Worm (Caenorhabditis elegans) whole organism, L1 larva: ENCODE measurements around the gene F23A7.8.
"Not testable (repeated sequence)": the region's sequence is repeated elsewhere in the genome, so short reads cannot be mapped to it uniquely, and the experiment has no call there.

Experiments used
- C16A3.4 ChIP-seq: fragments of 150-350 bp; optimal IDR thresholded peaks from 2 replicates; lab custom pipeline; 2014; ENCODE audit warnings: missing biosample characterization, missing genetic modification characterization
- C34B4.2 ChIP-seq: sonication (generic microtip); optimal IDR thresholded peaks from 2 replicates; lab custom pipeline; 2017; ENCODE audit warnings: mild to moderate bottlenecking, missing genetic modification characterization, missing compliant biosample characterization
- F16B12.6 ChIP-seq: fragments of 150-350 bp; optimal IDR thresholded peaks from 2 replicates; lab custom pipeline; 2014; ENCODE audit warnings: missing biosample characterization, missing genetic modification characterization
- aha-1 ChIP-seq: fragments of 150-350 bp; optimal IDR thresholded peaks from 2 replicates; lab custom pipeline; 2014; ENCODE audit warnings: missing biosample characterization, missing genetic modification characterization
- alr-1 ChIP-seq: fragments of 200-800 bp; sonication (Bioruptor generic); optimal IDR thresholded peaks from 2 replicates; lab custom pipeline; 2018; ENCODE audit warnings: borderline replicate concordance, mild to moderate bottlenecking, missing genetic modification characterization, missing compliant biosample characterization
- ceh-63 ChIP-seq: fragments of 200-800 bp; sonication (Bioruptor generic); optimal IDR thresholded peaks from 2 replicates; lab custom pipeline; 2018; ENCODE audit warnings: mild to moderate bottlenecking, missing genetic modification characterization, missing compliant biosample characterization
- ceh-90 ChIP-seq: sonication (generic microtip); optimal IDR thresholded peaks from 2 replicates; lab custom pipeline; 2016; ENCODE audit warnings: missing genetic modification characterization, missing compliant biosample characterization
- dpl-1 ChIP-seq, 3 experiments: fragments of 150-350 bp in 2 of 3; sonication (generic microtip) in 1 of 3; optimal IDR thresholded peaks; 2 replicates each; lab custom pipeline; 2014 to 2017; ENCODE audit warnings: missing biosample characterization in 3 of 3, missing genetic modification characterization in 3 of 3, missing genetic modification reagents in 3 of 3
- efl-1 ChIP-seq, 4 experiments: fragments of 150-350 bp; optimal IDR thresholded peaks in 3 of 4; peaks in 1 of 4; 1 replicate in 1 of 4; 2 replicates in 3 of 4; lab custom pipeline; 2014; ENCODE audit warnings: missing biosample characterization in 2 of 4, missing genetic modification characterization in 2 of 4, missing genetic modification reagents in 2 of 4
- efl-3 ChIP-seq: fragments of 200-800 bp; sonication (Bioruptor generic); optimal IDR thresholded peaks from 2 replicates; lab custom pipeline; 2018; ENCODE audit warnings: mild to moderate bottlenecking, missing genetic modification characterization, missing compliant biosample characterization
- egl-13 ChIP-seq: sonication (generic microtip); optimal IDR thresholded peaks from 2 replicates; lab custom pipeline; 2016; ENCODE audit warnings: missing genotype, missing genetic modification reagents, missing genetic modification characterization, missing compliant biosample characterization
- elt-2 ChIP-seq: sonication (generic microtip); optimal IDR thresholded peaks from 2 replicates; lab custom pipeline; 2016; ENCODE audit warnings: missing genetic modification characterization, mild to moderate bottlenecking, inconsistent platforms, missing compliant biosample characterization, missing genetic modification reagents
- fkh-4 ChIP-seq: sonication (generic microtip); optimal IDR thresholded peaks from 2 replicates; lab custom pipeline; 2016; ENCODE audit warnings: missing compliant biosample characterization, missing genetic modification characterization, borderline replicate concordance
- hlh-17 ChIP-seq: fragments of 200-800 bp; sonication (Bioruptor generic); optimal IDR thresholded peaks from 2 replicates; lab custom pipeline; 2018; ENCODE audit warnings: missing genetic modification characterization, mild to moderate bottlenecking, missing compliant biosample characterization, moderate library complexity, borderline replicate concordance
- irx-1 ChIP-seq: sonication (generic microtip); optimal IDR thresholded peaks from 2 replicates; lab custom pipeline; 2016; ENCODE audit warnings: missing genetic modification characterization, missing compliant biosample characterization
- lin-14 ChIP-seq: fragments of 200-800 bp; sonication (Bioruptor generic); optimal IDR thresholded peaks from 2 replicates; lab custom pipeline; 2018; ENCODE audit warnings: mild to moderate bottlenecking, missing genetic modification characterization, moderate library complexity, missing compliant biosample characterization
- lin-35 ChIP-seq, 2 experiments: fragments of 150-350 bp; optimal IDR thresholded peaks; 2 replicates each; lab custom pipeline; 2014; ENCODE audit warnings: missing biosample characterization in 2 of 2, missing genetic modification characterization in 2 of 2, missing genetic modification reagents in 2 of 2
- lin-39 ChIP-seq: fragments of 150-350 bp; optimal IDR thresholded peaks from 2 replicates; lab custom pipeline; 2014; ENCODE audit warnings: missing biosample characterization, missing genetic modification reagents, missing genetic modification characterization
- mdl-1 ChIP-seq, 2 experiments: fragments of 150-350 bp; optimal IDR thresholded peaks; 2 replicates each; lab custom pipeline; 2014 to 2017; ENCODE audit warnings: missing biosample characterization in 2 of 2, missing genetic modification characterization in 2 of 2, inconsistent platforms in 1 of 2
- mef-2 ChIP-seq: fragments of 150-350 bp; optimal IDR thresholded peaks from 2 replicates; lab custom pipeline; 2014; ENCODE audit warnings: missing biosample characterization, missing genetic modification characterization
- mep-1 ChIP-seq: fragments of 150-350 bp; optimal IDR thresholded peaks from 2 replicates; lab custom pipeline; 2014; ENCODE audit warnings: missing biosample characterization, missing genetic modification characterization
- nhr-12 ChIP-seq: sonication (generic microtip); optimal IDR thresholded peaks from 2 replicates; lab custom pipeline; 2017; ENCODE audit warnings: missing biosample characterization, missing genetic modification characterization
- nhr-19 ChIP-seq: fragments of 200-800 bp; sonication (Bioruptor generic); conservative IDR thresholded peaks from 2 replicates; pipeline ENCODE4 v1.3.6; 2022; ENCODE audit warnings: missing genetic modification characterization, missing compliant biosample characterization
- nhr-20 ChIP-seq: sonication (generic microtip); optimal IDR thresholded peaks from 2 replicates; lab custom pipeline; 2016; ENCODE audit warnings: mild to moderate bottlenecking, missing genetic modification characterization, missing compliant biosample characterization
- nhr-237 ChIP-seq: fragments of 150-350 bp; optimal IDR thresholded peaks from 2 replicates; lab custom pipeline; 2014; ENCODE audit warnings: missing biosample characterization, missing genetic modification characterization
- nhr-71 ChIP-seq: sonication (generic microtip); optimal IDR thresholded peaks from 2 replicates; lab custom pipeline; 2016; ENCODE audit warnings: mild to moderate bottlenecking, missing genetic modification characterization, moderate library complexity, missing compliant biosample characterization
- nhr-84 ChIP-seq: sonication (generic microtip); optimal IDR thresholded peaks from 2 replicates; lab custom pipeline; 2017; ENCODE audit warnings: missing biosample characterization, missing genetic modification characterization
- pag-3 ChIP-seq: sonication (generic microtip); optimal IDR thresholded peaks from 2 replicates; lab custom pipeline; 2017; ENCODE audit warnings: missing genetic modification characterization, mild to moderate bottlenecking, missing compliant biosample characterization, antibody characterized with exemption, borderline replicate concordance; ENCODE audit not compliant: insufficient read depth
- pqm-1 ChIP-seq: sonication (generic microtip); optimal IDR thresholded peaks from 3 replicates; lab custom pipeline; 2017; ENCODE audit warnings: missing biosample characterization, missing genetic modification characterization
- rnt-1 ChIP-seq: sonication (generic microtip); optimal IDR thresholded peaks from 2 replicates; lab custom pipeline; 2016; ENCODE audit warnings: mild to moderate bottlenecking, missing genetic modification characterization, moderate library complexity, missing compliant biosample characterization
- snpc-4 ChIP-seq: fragments of 150-350 bp; optimal IDR thresholded peaks from 2 replicates; lab custom pipeline; 2014; ENCODE audit warnings: missing biosample characterization, missing genetic modification characterization
- snu-23 ChIP-seq: sonication (generic microtip); optimal IDR thresholded peaks from 2 replicates; lab custom pipeline; 2016; ENCODE audit warnings: missing genetic modification characterization, missing compliant biosample characterization
- sptf-1 ChIP-seq: fragments of 150-350 bp; optimal IDR thresholded peaks from 2 replicates; lab custom pipeline; 2014; ENCODE audit warnings: missing biosample characterization, missing genetic modification characterization
- tbx-2 ChIP-seq: sonication (generic microtip); optimal IDR thresholded peaks from 2 replicates; lab custom pipeline; 2016; ENCODE audit warnings: missing genetic modification characterization, missing compliant biosample characterization
- unc-30 ChIP-seq: sonication (generic microtip); optimal IDR thresholded peaks from 2 replicates; lab custom pipeline; 2017; ENCODE audit warnings: missing biosample characterization, missing genetic modification characterization
- unc-98 ChIP-seq: fragments of 200-800 bp; sonication (Bioruptor generic); IDR thresholded peaks from 2 replicates; pipeline ENCODE4 v1.3.6; 2022; ENCODE audit warnings: missing genetic modification characterization, missing compliant biosample characterization
- xbp-1 ChIP-seq: sonication (generic microtip); optimal IDR thresholded peaks from 2 replicates; lab custom pipeline; 2016; ENCODE audit warnings: missing genetic modification characterization, missing compliant biosample characterization
- zag-1 ChIP-seq: fragments of 150-350 bp; optimal IDR thresholded peaks from 2 replicates; lab custom pipeline; 2014; ENCODE audit warnings: missing biosample characterization, missing genetic modification characterization
- zip-4 ChIP-seq: fragments of 200-800 bp; sonication (Bioruptor generic); optimal IDR thresholded peaks from 2 replicates; lab custom pipeline; 2018; ENCODE audit warnings: mild to moderate bottlenecking, missing genetic modification characterization, moderate library complexity, missing compliant biosample characterization

The F23A7.8 gene

DNA sequence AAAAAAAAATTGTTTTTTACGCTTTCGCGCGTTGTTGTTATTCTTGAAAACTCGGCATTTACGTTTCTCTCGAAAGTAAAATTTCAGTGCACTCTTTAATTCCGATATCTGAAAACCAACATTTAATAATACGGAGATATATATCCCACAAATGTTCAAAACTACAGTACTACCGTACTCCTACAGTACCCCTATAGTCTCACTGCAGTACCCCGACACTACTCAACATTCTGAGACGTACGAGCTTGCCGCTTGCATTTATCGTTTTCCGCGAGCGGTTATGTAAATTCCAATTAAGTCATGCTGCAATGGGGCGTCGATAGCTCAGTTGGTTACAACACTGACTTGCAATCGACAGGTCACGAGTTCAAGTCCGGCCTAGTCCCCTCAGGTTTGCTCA lies at the start of gene F23A7.8:
Gene F23A7.8 (plus strand): TSS at position 301 of the 400 bp plus-strand sequence.
- not testable (repeated sequence) for TF ChIP-seq dpl-1 (GFP tag; optimal IDR thresholded peaks at IDR 0.05; lab: Kevin White, UChicago); lin-39 (tag; lab: Kevin White, UChicago); mep-1 (tag; lab: Kevin White, UChicago)

- TF ChIP-seq nhr-12 (tag; lab: Kevin White, UChicago) (no peak), alr-1 (no peak), efl-3 (GFP tag; lab: Kevin White, UChicago) (no peak), mdl-1 (tag; optimal IDR thresholded peaks at IDR 0.05; lab: Kevin White, UChicago) (peak in 1 of 2 experiments; percentile 43), lin-14 (no peak), mep-1 (tag; lab: Kevin White, UChicago) (no peak), efl-1 (optimal IDR thresholded peaks at IDR 0.05; lab: Kevin White, UChicago) (no peak), efl-1 (GFP tag; optimal IDR thresholded peaks at IDR 0.05 in 1 of 2; lab: Kevin White, UChicago) (peak in 1 of 2 experiments; percentile 42), elt-2 (tag; lab: Kevin White, UChicago) (peak; percentile 97), egl-13 (tag; lab: Kevin White, UChicago) (no peak), aha-1 (no peak), irx-1 (tag; lab: Kevin White, UChicago) (no peak), unc-98 (no peak), hlh-17 (no peak), fkh-4 (tag; lab: Kevin White, UChicago) (no peak), rnt-1 (no peak), sptf-1 (tag; lab: Kevin White, UChicago) (no peak), nhr-20 (tag; lab: Kevin White, UChicago) (peak; percentile 31), nhr-237 (tag; lab: Kevin White, UChicago) (no peak), ceh-90 (no peak), zip-4 (GFP tag; lab: Kevin White, UChicago) (no peak), nhr-84 (tag; lab: Kevin White, UChicago) (no peak), nhr-71 (tag; lab: Kevin White, UChicago) (peak; percentile 4), zag-1 (tag; lab: Kevin White, UChicago) (no peak), pag-3 (no peak), unc-30 (tag; lab: Kevin White, UChicago) (no peak), snu-23 (no peak), pqm-1 (no peak), lin-35 (GFP tag; optimal IDR thresholded peaks at IDR 0.05; lab: Kevin White, UChicago) (peak in 1 of 2 experiments; percentile 4), tbx-2 (tag; lab: Kevin White, UChicago) (no peak), C34B4.2 (tag; lab: Kevin White, UChicago) (no peak), F16B12.6 (tag; lab: Kevin White, UChicago) (no peak), ceh-63 (no peak), xbp-1 (tag; lab: Kevin White, UChicago) (no peak), nhr-19 (GFP tag; lab: Robert Waterston, UW) (no peak)
Measured at ce11 chrX:16163402-16163801, 49.8 kb upstream of the F23A7.8 start, which contains the start of gene F09C8.1. Gene F09C8.1, minus strand, starts transcription at chrX:16163524.

- TF ChIP-seq elt-2 (tag; lab: Kevin White, UChicago) (peak; percentile 80), C16A3.4 (tag; lab: Kevin White, UChicago) (no peak), ceh-63 (no peak)
Measured at ce11 chrX:16166484-16166883, 46.7 kb upstream of the F23A7.8 start.

ce11 chrX:16166994-16167393 lies 46.2 kb upstream of the F23A7.8 start:
- no peak for TF ChIP-seq mef-2 (tag; lab: Kevin White, UChicago)
- peak; percentile 52 for TF ChIP-seq snpc-4 (tag; lab: Kevin White, UChicago)
